In genomic region chr3R:30004648-30005047, dm6 we compare ENCODE assay signal across 2 fruit fly cellular contexts.
TF ChIP-seq lines count a peak whose summit lies in the region.

TSS of gene Nlp (plus strand) at chr3R:30004785.
TSS of gene Nph (minus strand) at chr3R:30004861.

TF ChIP-seq in whole organism, embryonic, 481 proteins besides CTCF, POLR2A, EP300 and RAD21 (continued from another document and continues in another):
- TF ChIP-seq CG17829 (tag; optimal IDR thresholded peaks at IDR 0.05; lab: Kevin White, UChicago) (peak; percentile 80), CG12659 (GFP tag; optimal IDR thresholded peaks at IDR 0.05; lab: Kevin White, UChicago) (peak; percentile 65), CG7963 (GFP tag; IDR thresholded peaks at IDR 0.05; lab: Robert Waterston, UW; ENCODE audit: partially characterized antibody) (peak; percentile 62), sug (tag; optimal IDR thresholded peaks at IDR 0.05; lab: Kevin White, UChicago) (peak; percentile 48), hth (optimal IDR thresholded peaks at IDR 0.05; lab: Kevin White, UChicago) (no peak), H2.0 (GFP tag; IDR thresholded peaks at IDR 0.05; lab: Robert Waterston, UW) (no peak), CG1233 (GFP tag; optimal IDR thresholded peaks at IDR 0.05; lab: Kevin White, UChicago) (no peak), Doc2 (GFP tag; IDR thresholded peaks at IDR 0.05; lab: Robert Waterston, UW) (no peak), ham (GFP tag; IDR thresholded peaks at IDR 0.05; lab: Robert Waterston, UW) (no peak), C15 (GFP tag; IDR thresholded peaks at IDR 0.05; lab: Robert Waterston, UW) (no peak), CG6272 (GFP tag; IDR thresholded peaks at IDR 0.05; lab: Robert Waterston, UW) (no peak), Asciz (GFP tag; optimal IDR thresholded peaks at IDR 0.05; lab: Kevin White, UChicago) (no peak), CG34422 (GFP tag; IDR thresholded peaks at IDR 0.05; lab: Robert Waterston, UW) (peak; percentile 51; the same call in 1 of the 3 replicates), CG32767 (GFP tag; IDR thresholded peaks at IDR 0.05; lab: Robert Waterston, UW) (no peak), Tbp (GFP tag; optimal IDR thresholded peaks at IDR 0.05; lab: Kevin White, UChicago) (peak; percentile 64), nmo (GFP tag; optimal IDR thresholded peaks at IDR 0.05; lab: Kevin White, UChicago) (peak; percentile 67), Usf (GFP tag; optimal IDR thresholded peaks at IDR 0.05; lab: Kevin White, UChicago) (no peak), CG3995 (GFP tag; optimal IDR thresholded peaks at IDR 0.05; lab: Kevin White, UChicago) (peak; percentile 64), cg (GFP tag; optimal IDR thresholded peaks at IDR 0.05; lab: Kevin White, UChicago) (no peak), CG17802 (tag; optimal IDR thresholded peaks at IDR 0.05; lab: Kevin White, UChicago) (no peak), Sry-δ (GFP tag; optimal IDR thresholded peaks at IDR 0.05; lab: Kevin White, UChicago) (peak; percentile 81), Stat92E (GFP tag; optimal IDR thresholded peaks at IDR 0.05; lab: Kevin White, UChicago) (no peak), E2f2 (GFP tag; IDR thresholded peaks at IDR 0.05; lab: Robert Waterston, UW) (peak; percentile 45), CG5180 (GFP tag; optimal IDR thresholded peaks at IDR 0.05; lab: Kevin White, UChicago) (no peak), CG34376 (GFP tag; optimal IDR thresholded peaks at IDR 0.05; lab: Kevin White, UChicago) (no peak), CG10959 (GFP tag; IDR thresholded peaks at IDR 0.05; lab: Robert Waterston, UW) (no peak), Med (GFP tag; lab: Kevin White, UChicago) (peak; percentile 89), gt (GFP tag; IDR thresholded peaks at IDR 0.05; lab: Robert Waterston, UW) (no peak), CG9609 (GFP tag; optimal IDR thresholded peaks at IDR 0.05; lab: Kevin White, UChicago) (no peak), ken (GFP tag; IDR thresholded peaks at IDR 0.05; lab: Robert Waterston, UW) (no peak), CG4424 (GFP tag; optimal IDR thresholded peaks at IDR 0.05; lab: Kevin White, UChicago) (no peak), Hey (tag; optimal IDR thresholded peaks at IDR 0.05; lab: Kevin White, UChicago) (no peak), CG10147 (GFP tag; optimal IDR thresholded peaks at IDR 0.05; lab: Kevin White, UChicago) (no peak), CG12219 (GFP tag; optimal IDR thresholded peaks at IDR 0.05; lab: Kevin White, UChicago) (no peak), CG16863 (GFP tag; optimal IDR thresholded peaks at IDR 0.05; lab: Kevin White, UChicago) (no peak), croc (GFP tag; conservative IDR thresholded peaks at IDR 0.05; lab: Robert Waterston, UW) (no peak), Ptx1 (GFP tag; IDR thresholded peaks at IDR 0.05; lab: Robert Waterston, UW) (no peak), E2f1 (GFP tag; IDR thresholded peaks at IDR 0.05; lab: Robert Waterston, UW) (no peak), Ssrp (tag; optimal IDR thresholded peaks at IDR 0.05; lab: Kevin White, UChicago) (no peak), lmd (GFP tag; IDR thresholded peaks at IDR 0.05; lab: Robert Waterston, UW) (no peak), CG7271 (tag; optimal IDR thresholded peaks at IDR 0.05; lab: Kevin White, UChicago) (no peak), CG12942 (GFP tag; optimal IDR thresholded peaks at IDR 0.05; lab: Kevin White, UChicago) (no peak), Ada2b (GFP tag; IDR thresholded peaks at IDR 0.05; lab: Robert Waterston, UW) (no peak), vnd (GFP tag; IDR thresholded peaks at IDR 0.05; lab: Robert Waterston, UW; ENCODE audit: partially characterized antibody) (peak; percentile 75; the same call in 2 of the 3 replicates), ap (GFP tag; IDR thresholded peaks at IDR 0.05; lab: Robert Waterston, UW) (no peak), pros (GFP tag; optimal IDR thresholded peaks at IDR 0.05; lab: Kevin White, UChicago) (no peak), chm (GFP tag; IDR thresholded peaks at IDR 0.05; lab: Robert Waterston, UW) (no peak), CG11398 (GFP tag; optimal IDR thresholded peaks at IDR 0.05; lab: Kevin White, UChicago) (no peak), CG12155 (GFP tag; optimal IDR thresholded peaks at IDR 0.05; lab: Kevin White, UChicago) (peak; percentile 47), CG17912 (GFP tag; optimal IDR thresholded peaks at IDR 0.05; lab: Kevin White, UChicago) (no peak), Hmx (GFP tag; optimal IDR thresholded peaks at IDR 0.05; lab: Kevin White, UChicago) (no peak), CG2116 (GFP tag; optimal IDR thresholded peaks at IDR 0.05; lab: Kevin White, UChicago) (peak; percentile 93), pho (GFP tag; optimal IDR thresholded peaks at IDR 0.05; lab: Kevin White, UChicago) (no peak), zfh1 (GFP tag; IDR thresholded peaks at IDR 0.05; lab: Robert Waterston, UW) (0 out of 3 replicates have a peak, but pooled peaks have one; percentile 3), ttk (GFP tag; IDR thresholded peaks at IDR 0.05; lab: Robert Waterston, UW) (no peak), CG15696 (tag; optimal IDR thresholded peaks at IDR 0.05; lab: Kevin White, UChicago) (no peak), CG8089 (GFP tag; optimal IDR thresholded peaks at IDR 0.05; lab: Kevin White, UChicago) (no peak), CG9817 (tag; optimal IDR thresholded peaks at IDR 0.05; lab: Kevin White, UChicago) (no peak), CG6791 (GFP tag; IDR thresholded peaks at IDR 0.05; lab: Robert Waterston, UW; ENCODE audit: partially characterized antibody) (peak; percentile 77), wdn (GFP tag; IDR thresholded peaks at IDR 0.05; lab: Robert Waterston, UW) (no peak), jumu (GFP tag; optimal IDR thresholded peaks at IDR 0.05; lab: Kevin White, UChicago) (no peak), H15 (GFP tag; IDR thresholded peaks at IDR 0.05; lab: Robert Waterston, UW) (no peak), Nf-YB (GFP tag; optimal IDR thresholded peaks at IDR 0.05; lab: Kevin White, UChicago) (peak; percentile 12), Oaz (GFP tag; IDR thresholded peaks at IDR 0.05; lab: Robert Waterston, UW) (no peak), crp (GFP tag; optimal IDR thresholded peaks at IDR 0.05; lab: Kevin White, UChicago) (peak in 1 of 2 experiments; percentile 26), ash1 (GFP tag; optimal IDR thresholded peaks at IDR 0.05; lab: Kevin White, UChicago) (no peak), D19A (tag; optimal IDR thresholded peaks at IDR 0.05; lab: Kevin White, UChicago) (no peak), CG3847 (GFP tag; IDR thresholded peaks at IDR 0.05; lab: Robert Waterston, UW) (0 out of 2 replicates have a peak, but pooled peaks have one; percentile 53), CG34224 (GFP tag; IDR thresholded peaks at IDR 0.05; lab: Robert Waterston, UW; ENCODE audit: partially characterized antibody) (peak; percentile 92)

TF ChIP-seq in whole organism, prepupa, 60 proteins besides CTCF, POLR2A, EP300 and RAD21 (continued from another document):
- TF ChIP-seq CG11902 (GFP tag; optimal IDR thresholded peaks at IDR 0.05; lab: Kevin White, UChicago) (no peak), Smox (GFP tag; optimal IDR thresholded peaks at IDR 0.05; lab: Kevin White, UChicago) (no peak), CG10669 (GFP tag; optimal IDR thresholded peaks at IDR 0.05; lab: Kevin White, UChicago) (no peak), CG31627 (GFP tag; optimal IDR thresholded peaks at IDR 0.05; lab: Kevin White, UChicago) (peak; percentile 13), fd85E (GFP tag; optimal IDR thresholded peaks at IDR 0.05; lab: Kevin White, UChicago) (no peak), Hr39 (GFP tag; optimal IDR thresholded peaks at IDR 0.05; lab: Kevin White, UChicago) (peak; percentile 27), CG10631 (GFP tag; optimal IDR thresholded peaks at IDR 0.05; lab: Kevin White, UChicago) (no peak), CG3919 (GFP tag; optimal IDR thresholded peaks at IDR 0.05; lab: Kevin White, UChicago) (peak; percentile 20), Ets21C (GFP tag; optimal IDR thresholded peaks at IDR 0.05; lab: Kevin White, UChicago) (no peak), vri (GFP tag; optimal IDR thresholded peaks at IDR 0.05; lab: Kevin White, UChicago) (no peak), Sox14 (GFP tag; optimal IDR thresholded peaks at IDR 0.05; lab: Kevin White, UChicago) (peak; percentile 62), Eip93F (GFP tag; optimal IDR thresholded peaks at IDR 0.05; lab: Kevin White, UChicago) (no peak), CG4318 (GFP tag; optimal IDR thresholded peaks at IDR 0.05; lab: Kevin White, UChicago) (no peak), fkh (GFP tag; optimal IDR thresholded peaks at IDR 0.05; lab: Kevin White, UChicago) (no peak), fd59A (GFP tag; optimal IDR thresholded peaks at IDR 0.05; lab: Kevin White, UChicago) (no peak), Sox15 (GFP tag; optimal IDR thresholded peaks at IDR 0.05; lab: Kevin White, UChicago) (no peak), CG6163 (GFP tag; IDR thresholded peaks at IDR 0.05; lab: Robert Waterston, UW) (no peak), CG6808 (GFP tag; optimal IDR thresholded peaks at IDR 0.05; lab: Kevin White, UChicago) (no peak), achi (GFP tag; optimal IDR thresholded peaks at IDR 0.05; lab: Kevin White, UChicago) (no peak), CG6854 (GFP tag; optimal IDR thresholded peaks at IDR 0.05; lab: Kevin White, UChicago) (no peak), lz (GFP tag; optimal IDR thresholded peaks at IDR 0.05; lab: Kevin White, UChicago) (peak; percentile 22), CG11294 (GFP tag; IDR thresholded peaks at IDR 0.05; lab: Robert Waterston, UW) (no peak), CG7368 (GFP tag; optimal IDR thresholded peaks at IDR 0.05; lab: Kevin White, UChicago) (no peak), CG8119 (GFP tag; IDR thresholded peaks at IDR 0.05; lab: Robert Waterston, UW) (no peak), Eip78C (GFP tag; lab: Kevin White, UChicago) (peak; percentile 44), Hr4 (GFP tag; optimal IDR thresholded peaks at IDR 0.05; lab: Kevin White, UChicago) (no peak), CG11762 (GFP tag; optimal IDR thresholded peaks at IDR 0.05; lab: Kevin White, UChicago; ENCODE audit: insufficient read depth) (no peak), salr (GFP tag; optimal IDR thresholded peaks at IDR 0.05; lab: Kevin White, UChicago) (no peak), net (GFP tag; optimal IDR thresholded peaks at IDR 0.05; lab: Kevin White, UChicago) (no peak)
